Fruit fly (Drosophila melanogaster) whole organism, adult: Measurements from ENCODE around the gene LManV.

Source experiments
- CG11617 ChIP-seq: fragments of 200-800 bp; sonication (Bioruptor generic); optimal IDR thresholded peaks from 2 replicates; lab custom pipeline; 2017; ENCODE audit warnings: mild to moderate bottlenecking, missing biosample characterization, missing genetic modification reagents, missing genetic modification characterization
- CG12768 ChIP-seq: fragments of 200-800 bp; sonication (Bioruptor generic); optimal IDR thresholded peaks from 2 replicates; lab custom pipeline; 2017; ENCODE audit warnings: missing biosample characterization, missing genetic modification characterization, mild to moderate bottlenecking, moderate library complexity, missing genetic modification reagents
- CG14711 ChIP-seq: fragments of 200-800 bp; sonication (Bioruptor generic); optimal IDR thresholded peaks from 2 replicates; lab custom pipeline; 2018; ENCODE audit warnings: missing biosample characterization, mild to moderate bottlenecking, missing genetic modification characterization, moderate library complexity
- CG1620 ChIP-seq: fragments of 200-800 bp; sonication (Bioruptor generic); optimal IDR thresholded peaks from 2 replicates; lab custom pipeline; 2016; ENCODE audit warnings: missing biosample characterization, missing genetic modification characterization
- CG33017 ChIP-seq: fragments of 200-800 bp; sonication (Bioruptor generic); optimal IDR thresholded peaks from 2 replicates; lab custom pipeline; 2018; ENCODE audit warnings: missing biosample characterization, mild to moderate bottlenecking, missing genetic modification characterization, moderate library complexity
- CG5204 ChIP-seq: fragments of 200-800 bp; sonication (Bioruptor generic); optimal IDR thresholded peaks from 2 replicates; lab custom pipeline; 2016; ENCODE audit warnings: missing biosample characterization, missing genetic modification characterization
- CG7045 ChIP-seq: fragments of 200-800 bp; sonication (Bioruptor generic); optimal IDR thresholded peaks from 2 replicates; lab custom pipeline; 2017; ENCODE audit warnings: missing biosample characterization, mild to moderate bottlenecking, missing genetic modification characterization
- CG7101 ChIP-seq: fragments of 200-800 bp; sonication (Bioruptor generic); optimal IDR thresholded peaks from 2 replicates; lab custom pipeline; 2018; ENCODE audit warnings: missing biosample characterization, mild to moderate bottlenecking, missing genetic modification characterization, moderate library complexity
- Clk ChIP-seq: fragments of 200-800 bp; sonication (Bioruptor generic); optimal IDR thresholded peaks from 2 replicates; lab custom pipeline; 2017; ENCODE audit warnings: missing biosample characterization, missing genetic modification characterization
- Crg-1 ChIP-seq: fragments of 200-800 bp; sonication (Bioruptor generic); optimal IDR thresholded peaks from 2 replicates; lab custom pipeline; 2016; ENCODE audit warnings: missing biosample characterization, missing genetic modification characterization
- Hr96 ChIP-seq: fragments of 200-800 bp; sonication (Bioruptor generic); optimal IDR thresholded peaks from 2 replicates; lab custom pipeline; 2016; ENCODE audit warnings: missing biosample characterization, missing genetic modification characterization
- Mnt ChIP-seq: fragments of 200-800 bp; sonication (Bioruptor generic); optimal IDR thresholded peaks from 2 replicates; lab custom pipeline; 2016; ENCODE audit warnings: missing biosample characterization, mild to moderate bottlenecking, missing genetic modification characterization
- bab1 ChIP-seq: fragments of 200-800 bp; sonication (Bioruptor generic); optimal IDR thresholded peaks from 3 replicates; lab custom pipeline; 2019; ENCODE audit warnings: missing biosample characterization, mild to moderate bottlenecking, missing genetic modification characterization, moderate library complexity
- cic ChIP-seq: fragments of 200-800 bp; sonication (Bioruptor generic); optimal IDR thresholded peaks from 2 replicates; lab custom pipeline; 2017; ENCODE audit warnings: missing biosample characterization, mild to moderate bottlenecking, missing genetic modification characterization, moderate library complexity
- cnc ChIP-seq, 2 experiments: fragments of >200 bp; optimal IDR thresholded peaks; 2 replicates each; lab custom pipeline; 2017
- kay ChIP-seq: fragments of 200-800 bp; sonication (Bioruptor generic); peaks from one replicate; lab custom pipeline; 2016; ENCODE audit warnings: missing biosample characterization, missing genetic modification characterization, borderline replicate concordance
- ovo ChIP-seq: fragments of 200-800 bp; sonication (Bioruptor generic); optimal IDR thresholded peaks from 2 replicates; lab custom pipeline; 2016; ENCODE audit warnings: missing biosample characterization, missing genetic modification characterization
- pad ChIP-seq: fragments of 200-800 bp; sonication (Bioruptor generic); optimal IDR thresholded peaks from 3 replicates; lab custom pipeline; 2017; ENCODE audit warnings: missing biosample characterization, missing genetic modification characterization, mild to moderate bottlenecking, moderate library complexity, missing genetic modification reagents
- tj ChIP-seq: fragments of 200-800 bp; sonication (Bioruptor generic); optimal IDR thresholded peaks from 3 replicates; lab custom pipeline; 2017; ENCODE audit warnings: missing biosample characterization, mild to moderate bottlenecking, missing genetic modification characterization, moderate library complexity
- toe ChIP-seq: fragments of 200-800 bp; sonication (Bioruptor generic); optimal IDR thresholded peaks from 2 replicates; lab custom pipeline; 2016; ENCODE audit warnings: missing biosample characterization, missing genetic modification characterization

LManV gene

dm6 chr2L:8734998-8735397 is 41.1 kb downstream of the LManV start:
- TF ChIP-seq Mnt (GFP tag; lab: Kevin White, UChicago) (no peak), CG5204 (GFP tag; lab: Kevin White, UChicago) (no peak), ovo (GFP tag; lab: Kevin White, UChicago) (no peak)

- TF ChIP-seq CG33017 (tag; lab: Kevin White, UChicago) (no peak), ovo (GFP tag; lab: Kevin White, UChicago) (no peak), pad (GFP tag; lab: Kevin White, UChicago) (no peak), CG7045 (GFP tag; lab: Kevin White, UChicago) (no peak), CG5204 (GFP tag; lab: Kevin White, UChicago) (no peak), CG1620 (no peak), tj (GFP tag; lab: Kevin White, UChicago) (no peak), CG12768 (GFP tag; lab: Kevin White, UChicago) (no peak), bab1 (GFP tag; lab: Kevin White, UChicago) (no peak), CG14711 (tag; lab: Kevin White, UChicago) (no peak), cnc (optimal IDR thresholded peaks at IDR 0.05; lab: Kevin White, UChicago) (no peak), Crg-1 (no peak), Mnt (GFP tag; lab: Kevin White, UChicago) (no peak), Hr96 (no peak), cic (GFP tag; lab: Kevin White, UChicago) (no peak), CG7101 (tag; lab: Kevin White, UChicago) (no peak), Clk (no peak), toe (no peak), kay (GFP tag; lab: Kevin White, UChicago) (no peak), CG11617 (no peak)
Measured at dm6 chr2L:8734304-8734703, 41.8 kb downstream of the LManV start.

- TF ChIP-seq CG12768 (GFP tag; lab: Kevin White, UChicago): no peak
- no peak for TF ChIP-seq CG11617
- no peak for TF ChIP-seq CG7101 (tag; lab: Kevin White, UChicago)
- TF ChIP-seq Hr96: no peak
- TF ChIP-seq CG1620: no peak
- no peak for TF ChIP-seq Mnt (GFP tag; lab: Kevin White, UChicago)
- TF ChIP-seq cic (GFP tag; lab: Kevin White, UChicago): no peak
- TF ChIP-seq Clk: no peak
Measured at dm6 chr2L:8732702-8733101, 43.4 kb downstream of the LManV start.
